Fruit fly (Drosophila melanogaster): ENCODE measurements around the gene tim.

Gene tim

DNA sequence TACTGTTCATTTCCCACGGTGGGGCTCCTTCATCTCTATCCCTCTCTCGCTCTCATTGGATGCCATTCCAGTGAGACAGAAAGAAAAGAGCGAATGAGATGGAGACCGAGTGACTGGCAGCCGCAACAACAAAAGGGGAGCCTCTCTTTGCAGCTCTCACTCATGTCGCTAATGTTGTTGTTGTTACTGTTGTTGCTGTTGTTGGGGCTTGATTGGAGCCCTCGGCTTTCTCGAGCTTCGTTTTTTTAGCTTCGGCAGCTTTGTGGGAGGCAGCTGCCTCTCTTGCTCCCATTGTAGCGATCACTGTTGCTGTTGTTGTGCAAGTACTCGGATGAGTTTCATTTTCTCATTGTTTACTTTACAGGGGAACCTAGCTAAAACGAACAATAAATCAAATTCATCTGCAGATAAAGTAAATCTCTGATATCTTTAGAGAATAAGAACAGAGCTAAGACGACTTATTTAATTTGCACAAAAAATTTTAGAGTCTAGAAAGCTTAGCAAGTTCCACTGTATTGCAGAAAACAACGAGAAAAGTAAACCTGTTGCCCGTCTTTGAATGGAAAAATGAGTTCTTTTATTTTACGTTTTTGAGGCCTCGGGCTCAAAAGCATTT, 26.4 kb upstream of the tim start:
- peak; percentile 10 for TF ChIP-seq noc (tag; optimal IDR thresholded peaks at IDR 0.05)

DNA sequence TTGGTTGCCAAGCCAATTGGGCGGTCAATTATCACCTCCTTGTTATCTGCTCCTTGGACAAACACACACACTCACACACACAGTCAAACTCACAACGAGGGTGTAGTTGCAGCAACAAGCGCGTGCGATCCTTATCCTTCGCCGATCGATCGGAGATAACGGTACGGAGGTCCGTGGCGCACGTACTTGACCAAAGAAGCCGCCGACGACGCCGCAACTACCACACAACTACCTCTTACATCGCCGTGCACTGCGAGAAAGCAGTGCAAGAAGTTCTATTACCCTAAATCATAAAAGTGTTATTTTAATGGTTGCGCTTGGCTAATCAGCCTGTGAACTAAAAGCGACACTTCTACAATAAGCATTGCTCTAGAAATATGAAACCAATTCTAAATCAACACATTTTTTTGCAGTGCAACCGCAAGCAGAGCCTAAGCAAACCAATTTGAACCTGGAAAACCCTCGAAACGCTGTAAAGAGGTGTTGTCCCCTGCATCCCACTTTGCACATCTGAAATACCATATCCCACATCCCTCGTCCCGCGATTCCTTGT, 25.1 kb upstream of the tim start:
- no peak for TF ChIP-seq noc (tag; optimal IDR thresholded peaks at IDR 0.05)

DNA sequence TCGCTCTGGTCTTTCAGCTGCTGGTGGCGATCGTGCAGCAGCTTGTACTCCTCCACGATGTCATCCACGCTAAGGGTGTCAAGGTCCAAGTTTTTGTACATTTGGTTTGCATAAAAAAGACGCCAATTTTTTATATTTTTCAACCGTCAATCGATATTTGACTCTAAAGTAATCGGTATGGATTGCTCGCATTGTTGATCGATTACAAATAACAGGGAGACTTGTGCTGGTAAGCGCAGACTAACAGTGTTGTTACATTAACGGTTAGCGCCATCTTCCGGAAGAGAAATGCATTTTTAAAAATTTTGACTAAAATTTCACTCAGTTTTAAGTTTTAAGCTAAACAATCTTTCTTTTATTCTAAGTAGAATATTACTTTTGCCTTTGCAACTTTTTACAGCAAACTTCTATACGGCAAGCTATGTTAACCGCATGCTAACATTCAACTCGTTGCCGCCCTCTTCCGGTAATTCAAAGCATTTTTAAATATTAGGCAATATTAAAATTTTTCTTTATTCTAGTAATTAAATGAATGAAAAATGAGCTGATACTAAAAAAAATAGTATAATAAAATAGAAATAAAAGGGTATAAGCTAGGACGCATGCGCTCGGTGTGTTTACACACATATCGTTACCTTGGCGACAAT, 22.4 kb upstream of the tim start, which contains the start of the genes Spindly and IFT57:
Gene Spindly (minus strand): TSS at position 132 of the 647 bp plus-strand sequence.
Gene IFT57 (plus strand): TSS at position 604 of the 647 bp plus-strand sequence.
- TF ChIP-seq noc (tag; optimal IDR thresholded peaks at IDR 0.05), result no peak

DNA sequence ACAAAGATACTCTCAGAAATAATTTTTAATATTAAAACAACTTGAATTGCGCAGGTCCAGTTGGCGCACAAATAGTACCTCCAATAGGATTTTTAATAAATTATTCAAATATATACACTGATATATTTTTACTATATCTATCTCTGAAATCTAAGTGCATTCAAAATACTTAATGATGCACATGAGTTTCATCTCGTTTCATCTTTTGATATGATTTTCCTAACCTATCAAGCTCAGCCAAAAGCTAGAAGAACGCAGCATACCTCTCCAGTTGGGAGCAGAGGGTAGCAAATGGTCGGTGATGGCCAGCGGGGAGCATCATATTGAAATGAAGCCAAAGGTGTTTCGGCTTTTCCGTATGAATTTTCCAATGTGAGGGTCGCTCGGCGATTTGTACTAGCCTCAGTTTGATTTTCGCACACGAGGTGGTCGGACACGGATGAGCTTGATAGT, 16.8 kb upstream of the tim start, which contains the start of gene CG8852:
Gene CG8852 (plus strand): TSS at position 403 of the 453 bp plus-strand sequence.
- TF ChIP-seq noc (tag; optimal IDR thresholded peaks at IDR 0.05), result no peak

DNA sequence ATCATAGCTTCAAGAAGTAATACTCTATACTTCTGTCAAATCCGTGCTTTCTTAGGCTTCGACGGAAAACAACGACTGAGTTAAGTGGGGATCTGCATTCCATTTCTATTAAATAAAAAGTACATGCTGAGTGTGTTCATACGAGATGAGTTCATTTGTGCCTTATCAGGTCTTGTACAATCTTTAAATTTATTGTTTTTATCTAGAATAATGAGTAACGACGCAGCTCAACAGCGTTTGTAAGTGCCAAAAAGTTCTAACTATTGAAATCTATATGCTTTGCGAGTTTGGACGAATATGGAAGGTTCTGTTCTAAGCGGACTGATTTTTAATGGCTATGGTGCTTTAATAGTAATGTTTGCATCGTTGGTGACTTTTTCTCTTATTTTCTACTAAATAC, 16.0 kb upstream of the tim start, which contains the start of gene Sr-CIV:
Gene Sr-CIV (minus strand): TSS at position 101 of the 400 bp plus-strand sequence.
- no peak for TF ChIP-seq noc (tag; optimal IDR thresholded peaks at IDR 0.05)

DNA sequence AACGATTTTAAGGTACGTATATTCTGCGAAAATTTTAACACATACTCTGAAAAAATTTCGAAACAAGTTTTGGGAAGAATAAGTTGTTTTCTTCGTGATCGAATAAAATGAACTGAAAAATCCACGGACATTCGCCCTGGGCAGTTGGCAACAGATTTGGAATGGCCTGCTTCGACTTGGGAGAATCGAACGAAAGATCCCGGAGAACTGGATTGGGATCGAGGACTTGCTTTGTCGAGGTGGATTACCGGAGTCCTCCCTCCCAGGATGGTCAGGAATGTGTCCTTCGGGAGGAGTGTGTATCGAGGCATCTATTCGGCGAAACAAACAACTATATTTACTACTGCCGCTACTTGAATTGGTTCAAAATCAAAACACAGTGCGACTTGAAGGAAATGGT, 11.6 kb upstream of the tim start, which contains the start of the genes CG3213 and CG8851:
Gene CG3213 (minus strand): TSS at position 101 of the 400 bp plus-strand sequence.
Gene CG8851 (plus strand): TSS at position 127 of the 400 bp plus-strand sequence.
- no peak for TF ChIP-seq noc (tag; optimal IDR thresholded peaks at IDR 0.05)

DNA sequence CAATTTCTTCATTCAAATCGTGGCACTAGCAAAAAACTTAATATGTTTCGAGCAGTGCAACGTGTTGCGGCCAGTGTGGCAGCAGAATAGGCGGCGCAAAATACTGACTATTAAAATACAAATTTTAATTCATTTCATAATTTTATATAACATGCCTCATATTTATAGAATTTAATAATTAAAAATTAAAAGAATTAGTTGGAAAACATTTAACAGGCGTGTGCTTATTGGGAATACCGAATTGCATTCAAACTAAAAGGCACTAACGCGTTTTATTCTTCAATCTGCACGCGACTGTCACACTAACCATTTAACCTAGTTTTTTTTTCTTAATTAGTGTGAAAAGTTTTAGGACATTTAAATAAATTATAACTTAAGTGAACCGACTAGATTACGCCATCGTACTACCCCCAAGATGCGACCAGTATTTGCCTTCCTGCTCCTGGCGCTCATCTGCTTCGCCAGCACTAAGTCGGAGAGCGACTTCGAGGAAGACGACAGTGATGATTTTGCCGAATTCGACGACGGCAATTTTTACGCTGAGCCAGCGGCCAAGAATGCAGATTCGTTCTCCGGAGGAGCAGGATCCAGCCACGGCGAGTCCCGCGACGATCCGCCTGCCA, 6.8 kb upstream of the tim start, which contains the start of the genes LeuRS and CG17593:
Gene LeuRS (minus strand): TSS at position 88 of the 623 bp plus-strand sequence.
Gene CG17593 (plus strand): TSS at position 304 of the 623 bp plus-strand sequence.
- no peak for TF ChIP-seq noc (tag; optimal IDR thresholded peaks at IDR 0.05)

DNA sequence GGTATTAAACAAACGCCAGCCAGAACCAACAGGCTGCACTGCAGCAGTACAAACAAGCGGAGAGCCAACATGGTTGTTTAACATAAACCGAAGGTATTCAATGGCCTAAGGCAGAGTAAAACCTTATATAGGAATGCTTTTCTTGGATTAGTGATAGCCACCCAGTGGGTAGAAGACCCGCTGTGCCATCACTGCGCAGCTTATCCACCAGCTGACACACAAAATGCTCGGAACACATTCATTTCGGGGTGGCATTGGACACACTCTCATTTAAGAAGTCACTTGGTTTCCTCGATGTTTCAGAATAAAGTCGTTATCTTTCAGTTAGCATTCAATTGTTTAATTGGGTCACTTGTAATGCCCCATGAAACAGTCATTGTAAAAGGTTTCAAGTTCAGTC, 2.1 kb upstream of the tim start, which contains the start of gene CG31954:
Gene CG31954 (minus strand): TSS at position 101 of the 400 bp plus-strand sequence.
- no peak for TF ChIP-seq noc (tag; optimal IDR thresholded peaks at IDR 0.05)

- no peak for TF ChIP-seq noc (tag; optimal IDR thresholded peaks at IDR 0.05)
Measured at dm6 chr2L:3506806-3507205, 1.1 kb downstream of the tim start.

DNA sequence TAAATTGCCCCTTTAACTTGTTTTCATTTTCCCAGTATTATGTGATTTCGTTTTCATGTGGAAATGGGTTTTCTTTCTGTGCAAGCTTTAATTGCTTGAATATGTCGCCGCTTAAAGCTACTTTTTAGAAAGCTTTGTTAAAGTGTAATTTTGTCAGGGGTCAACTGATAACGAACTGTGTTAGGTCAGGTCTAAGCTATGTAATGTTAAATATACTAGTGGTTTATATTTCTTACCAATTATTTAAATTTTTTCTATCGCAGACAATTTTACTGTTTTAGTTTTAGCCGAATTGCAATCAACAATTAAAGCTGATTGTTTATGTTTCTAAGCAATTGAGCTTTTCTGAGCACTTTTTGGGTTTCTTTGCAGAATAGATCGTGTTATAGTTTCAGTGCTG, 1.6 kb downstream of the tim start:
- no peak for TF ChIP-seq noc (tag; optimal IDR thresholded peaks at IDR 0.05)

- no peak for TF ChIP-seq noc (tag; optimal IDR thresholded peaks at IDR 0.05)
Measured at dm6 chr2L:3504851-3505250, 3.1 kb downstream of the tim start.

DNA sequence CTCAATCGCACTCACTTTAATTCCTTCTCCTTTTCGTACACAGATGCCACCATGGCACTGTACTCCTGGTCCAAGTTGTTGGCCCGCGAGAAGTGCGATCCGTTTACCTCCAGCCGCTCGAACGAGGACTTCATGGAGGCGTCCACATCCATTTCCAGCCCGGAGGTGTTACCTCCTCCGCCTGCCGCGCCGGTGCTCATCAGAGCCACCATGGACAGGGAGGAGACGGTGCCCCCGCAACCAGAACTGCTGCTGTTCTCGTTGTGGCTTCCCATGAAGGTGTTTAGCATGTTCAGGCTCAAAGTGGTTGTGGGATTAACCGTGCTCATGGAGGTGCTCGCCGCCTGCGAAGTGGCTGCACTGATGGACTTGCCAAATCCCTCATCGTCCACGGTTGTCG, 12.5 kb downstream of the tim start:
- no peak for TF ChIP-seq noc (tag; optimal IDR thresholded peaks at IDR 0.05)

DNA sequence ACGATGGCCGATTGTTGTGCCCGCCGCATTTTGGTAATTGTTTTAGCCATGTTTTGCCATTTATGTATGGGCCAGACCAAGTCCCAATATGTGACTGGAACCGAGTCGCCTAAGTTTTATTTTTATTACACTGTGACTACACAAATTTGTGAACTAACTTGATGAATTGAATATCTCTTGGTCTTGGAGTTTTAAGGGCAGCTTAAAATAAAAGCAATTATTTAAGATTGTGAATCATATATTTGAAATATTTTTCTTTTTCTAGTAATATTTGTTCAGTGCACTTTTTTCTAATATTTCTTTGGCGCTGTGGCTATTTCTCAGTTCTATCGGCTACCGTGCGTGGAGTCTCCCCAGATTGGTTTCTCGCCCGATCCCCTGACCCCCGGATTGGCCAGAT, 14.4 kb downstream of the tim start:
- no peak for TF ChIP-seq noc (tag; optimal IDR thresholded peaks at IDR 0.05)

- TF ChIP-seq noc (tag; optimal IDR thresholded peaks at IDR 0.05), result no peak
Measured at dm6 chr2L:3490971-3491370, 16.9 kb downstream of the tim start, which contains the start of gene CG15414. Gene CG15414 (minus strand): TSS chr2L:3491071.

dm6 chr2L:3485506-3485905, 22.4 kb downstream of the tim start:
- no peak for TF ChIP-seq noc (tag; optimal IDR thresholded peaks at IDR 0.05)

DNA sequence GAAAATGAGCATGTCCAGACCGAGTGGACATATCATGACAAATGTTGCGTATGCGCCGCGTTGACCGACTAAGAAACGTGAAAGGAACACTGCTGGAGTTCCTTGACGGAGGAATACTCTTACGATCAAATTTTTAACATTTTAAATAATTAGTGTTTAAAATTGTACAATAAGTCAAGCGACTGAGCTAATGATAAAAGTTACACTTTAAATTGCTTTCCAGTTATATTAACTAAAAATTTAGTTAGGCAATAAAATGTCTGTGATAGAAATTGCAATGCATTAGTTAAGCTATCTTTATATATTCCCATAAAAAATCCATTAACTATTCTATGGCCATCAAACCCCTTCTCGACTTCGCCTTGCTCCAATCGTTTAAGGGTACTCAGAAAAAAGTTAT, 23.2 kb downstream of the tim start:
- TF ChIP-seq noc (tag; optimal IDR thresholded peaks at IDR 0.05), result no peak

All from whole organism, larva.